Fruit fly (Drosophila melanogaster) whole organism: ENCODE measurements around the gene pins.

ENCODE experiments used
- EcR ChIP-seq, 2 experiments: fragments of >200 bp; optimal IDR thresholded peaks; 2 replicates each; lab custom pipeline; 2017; ENCODE audit warnings: missing biosample characterization in 2 of 2, missing genetic modification characterization in 2 of 2, missing genetic modification reagents in 2 of 2
- pan ChIP-seq: fragments of >200 bp; optimal IDR thresholded peaks from 2 replicates; lab custom pipeline; 2017

DNA sequence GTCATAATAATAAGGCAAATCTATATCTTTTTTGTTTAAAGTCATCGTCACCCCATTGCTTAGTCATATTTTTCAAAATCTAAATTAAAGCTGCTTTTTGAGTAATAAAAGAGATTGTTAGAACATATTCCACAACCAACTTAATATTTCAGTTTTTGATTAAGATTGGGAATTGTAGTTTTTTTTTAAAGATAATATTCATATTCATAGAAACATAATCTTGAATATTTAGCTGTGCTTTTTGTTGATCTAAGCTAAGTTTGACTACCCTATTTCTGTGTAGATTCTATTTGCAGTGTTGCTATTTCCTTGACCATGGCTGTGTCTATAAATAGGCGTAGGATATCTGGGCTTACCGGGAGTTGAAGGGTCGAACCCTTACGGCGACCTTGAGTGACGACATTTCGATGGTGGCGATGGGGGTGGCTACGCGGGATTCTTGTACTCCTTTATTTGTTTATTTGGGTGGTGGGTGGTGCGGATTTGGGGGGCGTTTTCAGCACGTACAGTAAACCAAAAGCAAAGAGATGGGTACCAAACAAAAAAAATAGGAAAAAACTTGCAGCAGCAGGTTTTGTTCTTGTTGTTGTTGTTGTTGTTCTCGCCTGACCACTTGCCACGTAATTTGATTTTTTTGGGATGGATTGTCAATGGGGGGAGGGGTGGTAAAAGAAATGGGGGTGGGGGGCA, 24.5 kb upstream of the pins start:
- no peak for TF ChIP-seq EcR (GFP tag; optimal IDR thresholded peaks at IDR 0.05; lab: Kevin White, UChicago)
- no peak for TF ChIP-seq pan
